Worm (Caenorhabditis elegans): ENCODE measurements around the gene ippk-1.

DNA sequence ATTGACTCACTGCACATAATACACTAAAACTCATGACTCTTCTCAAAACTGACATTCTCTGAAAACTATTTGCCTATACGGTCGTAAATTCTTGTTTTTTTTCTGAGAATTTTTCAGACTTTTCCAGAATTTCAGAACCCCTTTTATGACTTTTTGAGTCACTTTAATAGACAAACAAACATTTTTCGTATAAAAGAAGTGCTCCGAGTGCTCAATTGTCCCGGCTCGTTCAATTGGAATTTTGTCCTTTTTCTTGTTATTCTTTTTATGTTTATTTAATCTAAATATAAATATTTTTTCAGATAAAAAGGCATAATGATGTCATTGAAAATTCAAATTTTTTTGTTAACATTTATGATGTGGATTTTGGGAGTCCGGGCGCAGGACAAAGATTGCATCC is 43.8 kb upstream of the ippk-1 start, which contains the start of gene Y17G7B.23:
- TF ChIP-seq ceh-82 (tag; optimal IDR thresholded peaks at IDR 0.05) (no peak), ctbp-1 (GFP tag; IDR thresholded peaks at IDR 0.05) (no peak), lin-13 (GFP tag; optimal IDR thresholded peaks at IDR 0.05) (no peak), nhr-25 (tag; optimal IDR thresholded peaks at IDR 0.05; ENCODE audit: borderline replicate concordance, insufficient read depth) (no peak)

Measured in whole organism, L4 larva.